Worm (Caenorhabditis elegans): ENCODE results near the gene srxa-11.

The srxa-11 gene

ce11 chrV:13926398-13926797 is 2.4 kb downstream of the srxa-11 start, which contains the start of gene srxa-12:
Gene srxa-12 (plus strand): TSS chrV:13926698.
- no peak for TF ChIP-seq dmd-4 (tag; optimal IDR thresholded peaks at IDR 0.05)
- TF ChIP-seq mdl-1 (tag; optimal IDR thresholded peaks at IDR 0.05): no peak
- TF ChIP-seq mab-5 (tag; optimal IDR thresholded peaks at IDR 0.05): no peak
- no peak for TF ChIP-seq nhr-12 (tag; optimal IDR thresholded peaks at IDR 0.05)
- TF ChIP-seq ceh-16 (tag; optimal IDR thresholded peaks at IDR 0.05): no peak
- no peak for TF ChIP-seq elt-1 (tag; optimal IDR thresholded peaks at IDR 0.05)
- no peak for TF ChIP-seq ZK546.5 (tag; optimal IDR thresholded peaks at IDR 0.05)
- TF ChIP-seq lin-11 (tag; optimal IDR thresholded peaks at IDR 0.05): no peak
- TF ChIP-seq zag-1 (tag; optimal IDR thresholded peaks at IDR 0.05): no peak
- TF ChIP-seq C34F6.9 (tag; optimal IDR thresholded peaks at IDR 0.05): no peak
- TF ChIP-seq F13H6.1 (tag; optimal IDR thresholded peaks at IDR 0.05): no peak

- no peak for TF ChIP-seq nhr-23 (tag; optimal IDR thresholded peaks at IDR 0.05)
- TF ChIP-seq skn-1 (tag; optimal IDR thresholded peaks at IDR 0.05): no peak
- TF ChIP-seq nhr-21 (tag; optimal IDR thresholded peaks at IDR 0.05): no peak
- no peak for TF ChIP-seq blmp-1 (tag; optimal IDR thresholded peaks at IDR 0.05; ENCODE audit: insufficient read depth)
- no peak for TF ChIP-seq Y55F3AM.14 (GFP tag; optimal IDR thresholded peaks at IDR 0.05)
- TF ChIP-seq lin-11 (tag; optimal IDR thresholded peaks at IDR 0.05): no peak
- no peak for TF ChIP-seq dmd-4 (tag; optimal IDR thresholded peaks at IDR 0.05)
- no peak for TF ChIP-seq unc-62 (GFP tag; optimal IDR thresholded peaks at IDR 0.05)
- no peak for TF ChIP-seq peb-1 (tag; optimal IDR thresholded peaks at IDR 0.05)
- no peak for TF ChIP-seq R02D3.7 (tag; optimal IDR thresholded peaks at IDR 0.05)
- no peak for TF ChIP-seq ztf-1 (GFP tag; conservative IDR thresholded peaks at IDR 0.05)
- no peak for TF ChIP-seq lin-39 (tag; optimal IDR thresholded peaks at IDR 0.05)
- no peak for TF ChIP-seq nhr-237 (tag; optimal IDR thresholded peaks at IDR 0.05)
- no peak for TF ChIP-seq nhr-10 (tag; optimal IDR thresholded peaks at IDR 0.05)
- no peak for TF ChIP-seq egl-27 (tag; optimal IDR thresholded peaks at IDR 0.05)
- no peak for TF ChIP-seq zag-1 (tag; optimal IDR thresholded peaks at IDR 0.05)
- TF ChIP-seq aly-2 (tag; optimal IDR thresholded peaks at IDR 0.05): no peak
- no peak for TF ChIP-seq ceh-82 (tag; optimal IDR thresholded peaks at IDR 0.05)
- no peak for TF ChIP-seq ztf-11 (tag; optimal IDR thresholded peaks at IDR 0.05)
- no peak for TF ChIP-seq unc-39 (tag; optimal IDR thresholded peaks at IDR 0.05)
Observed at ce11 chrV:13929503-13929902, 5.6 kb downstream of the srxa-11 start, which contains the start of gene srxa-13. Gene srxa-13 (plus strand): TSS chrV:13929803.

ce11 chrV:13931225-13931624 is 7.3 kb downstream of the srxa-11 start, which contains the start of gene C06B3.16:
Gene C06B3.16 (plus strand): TSS chrV:13931525.
- TF ChIP-seq blmp-1 (tag; optimal IDR thresholded peaks at IDR 0.05; ENCODE audit: insufficient read depth): no peak
- no peak for TF ChIP-seq elt-3 (tag; optimal IDR thresholded peaks at IDR 0.05)
- no peak for TF ChIP-seq zag-1 (tag; optimal IDR thresholded peaks at IDR 0.05)
- no peak for TF ChIP-seq gmeb-1 (tag; optimal IDR thresholded peaks at IDR 0.05)
- TF ChIP-seq sem-4 (tag; optimal IDR thresholded peaks at IDR 0.05): no peak
- no peak for TF ChIP-seq ceh-16 (tag; optimal IDR thresholded peaks at IDR 0.05)
- no peak for TF ChIP-seq fos-1 (tag; optimal IDR thresholded peaks at IDR 0.05)
- TF ChIP-seq nhr-21 (tag; optimal IDR thresholded peaks at IDR 0.05): no peak
- no peak for TF ChIP-seq C34F6.9 (tag; optimal IDR thresholded peaks at IDR 0.05)
- TF ChIP-seq unc-55 (GFP tag; optimal IDR thresholded peaks at IDR 0.05): no peak
- TF ChIP-seq snpc-4 (tag; optimal IDR thresholded peaks at IDR 0.05): no peak
- TF ChIP-seq sma-3 (GFP tag; optimal IDR thresholded peaks at IDR 0.05): no peak
- no peak for TF ChIP-seq nhr-129 (tag; optimal IDR thresholded peaks at IDR 0.05)
- no peak for TF ChIP-seq alr-1 (tag; optimal IDR thresholded peaks at IDR 0.05)
- TF ChIP-seq nhr-25 (tag; optimal IDR thresholded peaks at IDR 0.05): no peak

- no peak for TF ChIP-seq aly-2 (tag; optimal IDR thresholded peaks at IDR 0.05)
- no peak for TF ChIP-seq mab-5 (tag; optimal IDR thresholded peaks at IDR 0.05)
- TF ChIP-seq Y55F3AM.14 (GFP tag; optimal IDR thresholded peaks at IDR 0.05): no peak
- TF ChIP-seq mbf-1 (tag; optimal IDR thresholded peaks at IDR 0.05): no peak
- no peak for TF ChIP-seq ztf-1 (GFP tag; conservative IDR thresholded peaks at IDR 0.05)
- TF ChIP-seq mdl-1 (tag; optimal IDR thresholded peaks at IDR 0.05): no peak
- no peak for TF ChIP-seq R02D3.7 (tag; optimal IDR thresholded peaks at IDR 0.05)
- no peak for TF ChIP-seq unc-62 (GFP tag; optimal IDR thresholded peaks at IDR 0.05)
- TF ChIP-seq F13H6.1 (tag; optimal IDR thresholded peaks at IDR 0.05): no peak
- no peak for TF ChIP-seq peb-1 (tag; optimal IDR thresholded peaks at IDR 0.05)
- no peak for TF ChIP-seq fos-1 (tag; optimal IDR thresholded peaks at IDR 0.05)
- no peak for TF ChIP-seq skn-1 (tag; optimal IDR thresholded peaks at IDR 0.05)
- TF ChIP-seq nhr-237 (tag; optimal IDR thresholded peaks at IDR 0.05): no peak
Observed at ce11 chrV:13931952-13932351, 8.0 kb downstream of the srxa-11 start.

All from whole organism, L2 larva.